Worm (Caenorhabditis elegans) whole organism, L1 larva: ENCODE measurements around the gene C54C6.5.
A peak's percentile ranks its signal among the peaks of the same experiment; 100 is the strongest.

Source experiments
- aly-2 ChIP-seq: fragments of 150-350 bp; optimal IDR thresholded peaks from 2 replicates; lab custom pipeline; 2014; ENCODE audit warnings: missing biosample characterization, missing genetic modification characterization
- ama-1 ChIP-seq: fragments of 150-350 bp; optimal IDR thresholded peaks from 2 replicates; lab custom pipeline; 2014
- ceh-8 ChIP-seq: fragments of 200-800 bp; sonication (Bioruptor generic); optimal IDR thresholded peaks from 2 replicates; lab custom pipeline; 2018; ENCODE audit warnings: mild to moderate bottlenecking, missing genetic modification characterization, moderate library complexity, missing compliant biosample characterization
- dpl-1 ChIP-seq, 3 experiments: fragments of 150-350 bp in 2 of 3; sonication (generic microtip) in 1 of 3; optimal IDR thresholded peaks; 2 replicates each; lab custom pipeline; 2014 to 2017; ENCODE audit warnings: missing biosample characterization in 3 of 3, missing genetic modification characterization in 3 of 3, missing genetic modification reagents in 3 of 3
- dsc-1 ChIP-seq: sonication (generic microtip); optimal IDR thresholded peaks from 2 replicates; lab custom pipeline; 2016; ENCODE audit warnings: mild to moderate bottlenecking, missing genetic modification characterization, missing compliant biosample characterization
- efl-1 ChIP-seq, 4 experiments: fragments of 150-350 bp; optimal IDR thresholded peaks in 3 of 4; peaks in 1 of 4; 1 replicate in 1 of 4; 2 replicates in 3 of 4; lab custom pipeline; 2014; ENCODE audit warnings: missing biosample characterization in 2 of 4, missing genetic modification characterization in 2 of 4, missing genetic modification reagents in 2 of 4
- egl-13 ChIP-seq: sonication (generic microtip); optimal IDR thresholded peaks from 2 replicates; lab custom pipeline; 2016; ENCODE audit warnings: missing genotype, missing genetic modification reagents, missing genetic modification characterization, missing compliant biosample characterization
- elt-2 ChIP-seq: sonication (generic microtip); optimal IDR thresholded peaks from 2 replicates; lab custom pipeline; 2016; ENCODE audit warnings: missing genetic modification characterization, mild to moderate bottlenecking, inconsistent platforms, missing compliant biosample characterization, missing genetic modification reagents
- elt-3 ChIP-seq, 6 experiments: fragments of 150-350 bp in 1 of 6; sonication (generic microtip); optimal IDR thresholded peaks; 2 replicates each; lab custom pipeline; 2017 to 2018; ENCODE audit warnings: missing biosample characterization in 6 of 6, missing genetic modification characterization in 6 of 6, inconsistent platforms in 1 of 6
- fkh-4 ChIP-seq: sonication (generic microtip); optimal IDR thresholded peaks from 2 replicates; lab custom pipeline; 2016; ENCODE audit warnings: missing compliant biosample characterization, missing genetic modification characterization, borderline replicate concordance
- fkh-8 ChIP-seq: sonication (generic microtip); optimal IDR thresholded peaks from 2 replicates; lab custom pipeline; 2016; ENCODE audit warnings: mild to moderate bottlenecking, missing genetic modification characterization, missing compliant biosample characterization
- hlh-17 ChIP-seq: fragments of 200-800 bp; sonication (Bioruptor generic); optimal IDR thresholded peaks from 2 replicates; lab custom pipeline; 2018; ENCODE audit warnings: missing genetic modification characterization, mild to moderate bottlenecking, missing compliant biosample characterization, moderate library complexity, borderline replicate concordance
- hlh-4 ChIP-seq: sonication (generic microtip); optimal IDR thresholded peaks from 2 replicates; lab custom pipeline; 2016; ENCODE audit warnings: mild to moderate bottlenecking, missing genetic modification characterization, missing compliant biosample characterization
- lin-14 ChIP-seq: fragments of 200-800 bp; sonication (Bioruptor generic); optimal IDR thresholded peaks from 2 replicates; lab custom pipeline; 2018; ENCODE audit warnings: mild to moderate bottlenecking, missing genetic modification characterization, moderate library complexity, missing compliant biosample characterization
- lin-15B ChIP-seq: fragments of 150-350 bp; sonication (generic microtip); optimal IDR thresholded peaks from 3 replicates; lab custom pipeline; 2014; ENCODE audit warnings: missing biosample characterization, missing genetic modification characterization
- lin-35 ChIP-seq, 2 experiments: fragments of 150-350 bp; optimal IDR thresholded peaks; 2 replicates each; lab custom pipeline; 2014; ENCODE audit warnings: missing biosample characterization in 2 of 2, missing genetic modification characterization in 2 of 2, missing genetic modification reagents in 2 of 2
- mab-9 ChIP-seq: fragments of 200-800 bp; sonication (Bioruptor generic); IDR thresholded peaks from 2 replicates; pipeline ENCODE4 v1.3.6; 2022; ENCODE audit warnings: missing genetic modification reagents, missing genetic modification characterization, missing compliant biosample characterization
- mdl-1 ChIP-seq, 2 experiments: fragments of 150-350 bp; optimal IDR thresholded peaks; 2 replicates each; lab custom pipeline; 2014 to 2017; ENCODE audit warnings: missing biosample characterization in 2 of 2, missing genetic modification characterization in 2 of 2, inconsistent platforms in 1 of 2
- mep-1 ChIP-seq: fragments of 150-350 bp; optimal IDR thresholded peaks from 2 replicates; lab custom pipeline; 2014; ENCODE audit warnings: missing biosample characterization, missing genetic modification characterization
- nhr-20 ChIP-seq: sonication (generic microtip); optimal IDR thresholded peaks from 2 replicates; lab custom pipeline; 2016; ENCODE audit warnings: mild to moderate bottlenecking, missing genetic modification characterization, missing compliant biosample characterization
- nhr-71 ChIP-seq: sonication (generic microtip); optimal IDR thresholded peaks from 2 replicates; lab custom pipeline; 2016; ENCODE audit warnings: mild to moderate bottlenecking, missing genetic modification characterization, moderate library complexity, missing compliant biosample characterization
- nhr-77 ChIP-seq: fragments of 150-350 bp; optimal IDR thresholded peaks from 2 replicates; lab custom pipeline; 2014; ENCODE audit warnings: missing biosample characterization, missing genetic modification characterization
- nhr-85 ChIP-seq: sonication (generic microtip); peaks from one replicate; lab custom pipeline; 2016; ENCODE audit warnings: missing genetic modification characterization, inconsistent platforms, missing compliant biosample characterization
- nhr-90 ChIP-seq: sonication (generic microtip); optimal IDR thresholded peaks from 2 replicates; lab custom pipeline; 2016; ENCODE audit warnings: mild to moderate bottlenecking, missing genetic modification characterization, missing compliant biosample characterization; ENCODE audit not compliant: poor library complexity
- pag-3 ChIP-seq: sonication (generic microtip); optimal IDR thresholded peaks from 2 replicates; lab custom pipeline; 2017; ENCODE audit warnings: missing genetic modification characterization, mild to moderate bottlenecking, missing compliant biosample characterization, antibody characterized with exemption, borderline replicate concordance; ENCODE audit not compliant: insufficient read depth
- pax-3 ChIP-seq: fragments of 200-800 bp; sonication (Bioruptor generic); optimal IDR thresholded peaks from 2 replicates; lab custom pipeline; 2018; ENCODE audit warnings: mild to moderate bottlenecking, missing genetic modification characterization, moderate library complexity, missing compliant biosample characterization
- pqm-1 ChIP-seq: sonication (generic microtip); optimal IDR thresholded peaks from 3 replicates; lab custom pipeline; 2017; ENCODE audit warnings: missing biosample characterization, missing genetic modification characterization
- snpc-4 ChIP-seq: fragments of 150-350 bp; optimal IDR thresholded peaks from 2 replicates; lab custom pipeline; 2014; ENCODE audit warnings: missing biosample characterization, missing genetic modification characterization
- snu-23 ChIP-seq: sonication (generic microtip); optimal IDR thresholded peaks from 2 replicates; lab custom pipeline; 2016; ENCODE audit warnings: missing genetic modification characterization, missing compliant biosample characterization
- sptf-1 ChIP-seq: fragments of 150-350 bp; optimal IDR thresholded peaks from 2 replicates; lab custom pipeline; 2014; ENCODE audit warnings: missing biosample characterization, missing genetic modification characterization
- unc-130 ChIP-seq: fragments of 150-350 bp; optimal IDR thresholded peaks from 2 replicates; lab custom pipeline; 2017; ENCODE audit warnings: missing biosample characterization, missing genetic modification characterization, inconsistent platforms
- unc-86 ChIP-seq: sonication (generic microtip); optimal IDR thresholded peaks from 2 replicates; lab custom pipeline; 2016; ENCODE audit warnings: missing genetic modification characterization, missing compliant biosample characterization
- zag-1 ChIP-seq: fragments of 150-350 bp; optimal IDR thresholded peaks from 2 replicates; lab custom pipeline; 2014; ENCODE audit warnings: missing biosample characterization, missing genetic modification characterization
- ztf-4 ChIP-seq: fragments of 150-350 bp; optimal IDR thresholded peaks from 2 replicates; lab custom pipeline; 2014; ENCODE audit warnings: missing biosample characterization, missing genetic modification characterization

Gene C54C6.5

DNA sequence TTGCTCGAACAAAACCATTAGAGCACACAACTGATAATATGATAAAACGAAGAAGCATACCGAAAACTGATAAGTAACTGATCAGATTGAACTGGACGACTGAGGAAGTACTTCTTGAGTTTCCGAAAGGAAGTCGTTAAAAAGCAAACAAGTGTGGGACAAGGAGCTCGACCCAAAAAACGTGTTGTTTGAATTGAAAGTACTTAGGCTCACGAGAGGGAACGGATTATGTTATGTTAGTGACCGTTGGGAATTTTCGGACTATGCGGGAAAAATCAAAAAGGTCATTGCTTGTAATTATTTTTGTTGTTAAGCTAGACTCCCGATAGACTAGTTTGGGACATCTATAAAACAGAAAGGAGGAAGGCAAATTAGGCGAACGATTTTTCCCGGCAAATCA is 32.0 kb upstream of the C54C6.5 start, which contains the start of gene C48D5.3:
Gene C48D5.3 (minus strand): TSS at position 101 of the 400 bp plus-strand sequence.
- no peak for TF ChIP-seq hlh-17
- no peak for TF ChIP-seq ama-1 (lab: Kevin White, UChicago)
- no peak for TF ChIP-seq zag-1 (tag; lab: Kevin White, UChicago)
- TF ChIP-seq unc-86 (tag; lab: Kevin White, UChicago) = no peak
- TF ChIP-seq fkh-8 (tag; lab: Kevin White, UChicago) = no peak
- TF ChIP-seq snpc-4 = no peak
- no peak for TF ChIP-seq hlh-4 (tag; lab: Kevin White, UChicago)
- TF ChIP-seq sptf-1 (tag; lab: Kevin White, UChicago) = no peak
- TF ChIP-seq efl-1 (optimal IDR thresholded peaks at IDR 0.05; lab: Kevin White, UChicago) = no peak
- TF ChIP-seq efl-1 (GFP tag; optimal IDR thresholded peaks at IDR 0.05 in 1 of 2; lab: Kevin White, UChicago) = no peak
- TF ChIP-seq nhr-77 (tag; lab: Kevin White, UChicago) = no peak
- TF ChIP-seq lin-15B = no peak

DNA sequence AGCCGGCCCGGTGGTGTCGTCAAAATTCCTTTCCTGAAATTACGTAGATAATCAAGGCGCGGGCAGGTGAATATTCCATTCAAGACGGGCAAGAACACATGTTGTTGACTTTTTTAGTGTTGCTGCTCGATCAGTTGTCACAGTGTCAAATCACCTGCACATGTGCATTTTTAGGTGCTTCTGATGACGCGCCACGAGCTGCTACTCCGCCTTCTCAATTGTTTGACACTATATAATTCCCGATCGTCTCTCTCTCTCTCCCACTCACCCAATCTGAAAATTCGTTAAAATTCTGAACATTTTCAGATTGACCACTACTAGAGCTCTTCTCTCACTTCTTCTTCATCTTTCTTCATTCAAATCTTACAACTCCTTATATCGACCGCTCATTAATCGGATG is 23.6 kb upstream of the C54C6.5 start, which contains the start of gene nhr-6:
Gene nhr-6 (plus strand): TSS at position 301 of the 400 bp plus-strand sequence.
- TF ChIP-seq nhr-85 (tag; lab: Kevin White, UChicago) (no peak), elt-3 (tag; optimal IDR thresholded peaks at IDR 0.05; lab: Kevin White, UChicago) (no peak), hlh-4 (tag; lab: Kevin White, UChicago) (peak; percentile 40), pag-3 (tag; lab: Kevin White, UChicago) (no peak), nhr-90 (tag; lab: Kevin White, UChicago) (no peak), egl-13 (tag; lab: Kevin White, UChicago) (no peak), pax-3 (tag; lab: Kevin White, UChicago) (peak; percentile 42), unc-130 (no peak), pqm-1 (tag; lab: Kevin White, UChicago) (no peak)
- TF ChIP-seq, all 84 proteins: peak for 2

DNA sequence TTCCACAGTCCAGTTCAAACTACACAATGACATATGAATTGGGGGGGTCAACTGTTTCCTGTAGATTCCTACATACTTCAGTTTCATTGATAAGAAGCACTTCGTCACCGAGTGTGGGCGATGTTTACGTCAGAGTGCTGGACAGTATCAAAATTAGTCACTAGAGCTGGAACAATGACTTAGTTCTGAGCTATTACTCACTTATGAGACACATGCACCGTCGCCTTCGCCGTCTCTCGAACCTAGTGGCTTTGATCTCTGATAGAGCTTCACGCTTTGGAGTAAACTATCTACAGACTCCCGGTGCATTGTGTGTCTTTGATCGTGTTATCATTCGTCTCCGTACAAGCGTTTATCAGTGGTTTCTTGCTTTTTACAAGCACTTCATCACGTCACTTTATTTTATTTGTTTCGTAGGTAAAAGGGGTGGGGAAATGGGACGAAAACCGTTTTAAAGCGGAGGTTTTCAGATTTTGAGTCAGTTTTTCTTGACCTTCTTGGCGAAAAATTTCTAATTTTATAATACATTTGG is 21.8 kb upstream of the C54C6.5 start:
- TF ChIP-seq snu-23 (GFP tag; lab: Kevin White, UChicago) (no peak), ztf-4 (tag; lab: Kevin White, UChicago) (no peak), lin-35 (GFP tag; optimal IDR thresholded peaks at IDR 0.05; lab: Kevin White, UChicago) (no peak), fkh-8 (tag; lab: Kevin White, UChicago) (no peak), lin-15B (no peak), hlh-17 (no peak), fkh-4 (tag; lab: Kevin White, UChicago) (no peak), elt-2 (tag; lab: Kevin White, UChicago) (peak; percentile 79), nhr-71 (tag; lab: Kevin White, UChicago) (peak; percentile 7), nhr-20 (tag; lab: Kevin White, UChicago) (peak; percentile 12), egl-13 (tag; lab: Kevin White, UChicago) (no peak), pax-3 (tag; lab: Kevin White, UChicago) (peak; percentile 79), elt-3 (tag; optimal IDR thresholded peaks at IDR 0.05; lab: Kevin White, UChicago) (no peak), mep-1 (tag; lab: Kevin White, UChicago) (no peak), snpc-4 (no peak)

DNA sequence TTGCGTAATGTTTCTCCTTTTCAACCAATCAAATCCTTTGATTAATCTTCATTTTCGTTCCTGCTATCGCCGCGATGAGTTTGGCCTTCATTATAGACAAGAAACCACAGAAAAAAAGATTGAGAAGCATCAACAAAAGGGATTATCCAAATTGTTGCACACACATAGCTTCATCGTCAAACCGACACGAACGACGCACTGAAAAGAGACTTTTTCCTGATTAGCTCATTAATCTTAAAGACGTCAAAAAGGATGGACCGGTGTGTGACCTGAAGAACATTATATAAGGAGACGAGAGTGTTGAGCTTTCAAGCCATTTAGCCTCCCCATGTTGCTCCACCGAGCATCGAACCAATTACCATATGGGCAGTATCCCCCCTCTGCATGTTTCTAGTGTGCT is 20.1 kb upstream of the C54C6.5 start:
- TF ChIP-seq dsc-1 (tag; lab: Kevin White, UChicago) (peak; percentile 92), ama-1 (lab: Kevin White, UChicago) (no peak), pax-3 (tag; lab: Kevin White, UChicago) (peak; percentile 98)

DNA sequence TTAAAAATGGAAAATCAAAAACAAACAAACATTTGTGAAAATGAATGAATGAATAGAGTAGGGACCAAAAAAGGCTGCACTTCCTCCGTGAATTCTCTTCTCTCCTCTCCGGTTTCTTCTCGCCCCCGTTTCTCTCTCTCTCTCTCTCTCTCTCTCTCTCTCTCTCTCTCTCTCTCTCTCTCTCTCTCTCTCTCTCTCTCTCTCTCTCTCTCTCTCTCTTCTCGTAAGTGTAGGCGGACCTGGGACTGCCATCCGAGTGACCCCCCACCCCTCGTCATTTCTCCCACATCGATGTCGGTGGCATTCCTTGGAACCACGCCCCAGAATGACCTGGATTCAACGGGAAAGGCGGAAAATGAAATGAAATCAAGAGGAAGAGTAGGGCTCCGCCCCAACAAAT is 17.1 kb upstream of the C54C6.5 start:
- TF ChIP-seq lin-14 (GFP tag; lab: Kevin White, UChicago) (peak; percentile 52), ceh-8 (no peak), dpl-1 (GFP tag; optimal IDR thresholded peaks at IDR 0.05; lab: Kevin White, UChicago) (no peak), mdl-1 (tag; optimal IDR thresholded peaks at IDR 0.05; lab: Kevin White, UChicago) (no peak), efl-1 (optimal IDR thresholded peaks at IDR 0.05; lab: Kevin White, UChicago) (peak; percentile 1 to 7), efl-1 (GFP tag; optimal IDR thresholded peaks at IDR 0.05 in 1 of 2; lab: Kevin White, UChicago) (no peak), mab-9 (0 out of 2 replicates have a peak, but pooled peaks have one; percentile 30), aly-2 (tag; lab: Kevin White, UChicago) (no peak)
